Fruit fly (Drosophila melanogaster) whole organism, embryonic: ENCODE measurements around the gene CG17199.

Source experiments
- CG10274 ChIP-seq: fragments of 200-800 bp; sonication (Bioruptor generic); optimal IDR thresholded peaks from 3 replicates; lab custom pipeline; 2017; ENCODE audit warnings: missing biosample characterization, mild to moderate bottlenecking, missing genetic modification characterization
- CG10959 ChIP-seq: fragments of 200-800 bp; sonication (Bioruptor generic); IDR thresholded peaks from 2 replicates; pipeline ENCODE4 v1.3.6; 2022; ENCODE audit warnings: missing biosample characterization, missing genetic modification characterization
- CG11247 ChIP-seq: fragments of 200-800 bp; sonication (Bioruptor generic); IDR thresholded peaks from 2 replicates; pipeline ENCODE4 v1.3.6; 2022; ENCODE audit warnings: missing biosample characterization, missing genetic modification characterization
- CG11696 ChIP-seq: fragments of 200-800 bp; sonication (Bioruptor generic); IDR thresholded peaks from 2 replicates; pipeline ENCODE4 v1.3.6; 2022; ENCODE audit warnings: missing biosample characterization, missing genetic modification characterization
- CG12071 ChIP-seq: fragments of 200-800 bp; sonication (Bioruptor generic); optimal IDR thresholded peaks from 3 replicates; lab custom pipeline; 2018; ENCODE audit warnings: missing biosample characterization, mild to moderate bottlenecking, missing genetic modification characterization
- CG12769 ChIP-seq: fragments of 200-800 bp; sonication (Bioruptor generic); optimal IDR thresholded peaks from 2 replicates; lab custom pipeline; 2019; ENCODE audit warnings: missing biosample characterization, mild to moderate bottlenecking, missing genetic modification characterization, moderate library complexity
- CG13296 ChIP-seq: fragments of 200-800 bp; sonication (Bioruptor generic); optimal IDR thresholded peaks from 3 replicates; lab custom pipeline; 2018; ENCODE audit warnings: missing biosample characterization, mild to moderate bottlenecking, missing genetic modification characterization
- CG13624 ChIP-seq: fragments of 200-800 bp; sonication (Bioruptor generic); optimal IDR thresholded peaks from 2 replicates; lab custom pipeline; 2016; ENCODE audit warnings: missing biosample characterization, missing genetic modification characterization
- CG13894 ChIP-seq: fragments of 200-800 bp; sonication (Bioruptor generic); optimal IDR thresholded peaks from 3 replicates; lab custom pipeline; 2018; ENCODE audit warnings: missing biosample characterization, mild to moderate bottlenecking, missing genetic modification characterization, moderate library complexity
- CG15269 ChIP-seq: fragments of 200-800 bp; sonication (Bioruptor generic); optimal IDR thresholded peaks from 2 replicates; lab custom pipeline; 2018; ENCODE audit warnings: missing biosample characterization, mild to moderate bottlenecking, missing genetic modification characterization, moderate library complexity
- CG15514 ChIP-seq: fragments of 200-800 bp; sonication (Bioruptor generic); optimal IDR thresholded peaks from 3 replicates; lab custom pipeline; 2017; ENCODE audit warnings: missing biosample characterization, missing genetic modification characterization, mild to moderate bottlenecking, moderate library complexity, missing genetic modification reagents
- CG1647 ChIP-seq: fragments of 200-800 bp; sonication (Bioruptor generic); optimal IDR thresholded peaks from 3 replicates; lab custom pipeline; 2016; ENCODE audit warnings: missing biosample characterization, missing genetic modification characterization
- CG16779 ChIP-seq: fragments of 200-800 bp; sonication (Bioruptor generic); IDR thresholded peaks from 2 replicates; pipeline ENCODE4 v1.3.6; 2022; ENCODE audit warnings: missing biosample characterization, missing genetic modification characterization
- CG16863 ChIP-seq: fragments of 200-800 bp; sonication (Bioruptor generic); optimal IDR thresholded peaks from 3 replicates; lab custom pipeline; 2016; ENCODE audit warnings: missing biosample characterization, missing genetic modification characterization
- CG17802 ChIP-seq: fragments of 200-800 bp; sonication (Bioruptor generic); optimal IDR thresholded peaks from 2 replicates; lab custom pipeline; 2018; ENCODE audit warnings: missing biosample characterization, mild to moderate bottlenecking, missing genetic modification characterization, moderate library complexity
- CG18011 ChIP-seq: fragments of 200-800 bp; sonication (Bioruptor generic); optimal IDR thresholded peaks from 2 replicates; lab custom pipeline; 2017; ENCODE audit warnings: missing biosample characterization, missing genetic modification characterization, mild to moderate bottlenecking, moderate library complexity, missing genotype
- CG2129 ChIP-seq: fragments of 200-800 bp; sonication (Bioruptor generic); IDR thresholded peaks from 2 replicates; pipeline ENCODE4 v1.3.6; 2022; ENCODE audit warnings: missing biosample characterization, missing genetic modification characterization; ENCODE audit not compliant: partially characterized antibody
- CG2199 ChIP-seq: fragments of 200-800 bp; sonication (Bioruptor generic); IDR thresholded peaks from 3 replicates; pipeline ENCODE4 v1.3.6; 2022; ENCODE audit warnings: missing biosample characterization, missing genetic modification characterization
- CG3065 ChIP-seq: fragments of 200-800 bp; sonication (Bioruptor generic); optimal IDR thresholded peaks from 2 replicates; lab custom pipeline; 2016; ENCODE audit warnings: missing biosample characterization, missing genetic modification characterization
- CG31365 ChIP-seq: fragments of 200-800 bp; sonication (Bioruptor generic); optimal IDR thresholded peaks from 2 replicates; lab custom pipeline; 2018; ENCODE audit warnings: missing biosample characterization, mild to moderate bottlenecking, missing genetic modification characterization
- CG3163 ChIP-seq: fragments of 200-800 bp; sonication (Bioruptor generic); optimal IDR thresholded peaks from 3 replicates; lab custom pipeline; 2016; ENCODE audit warnings: missing biosample characterization, missing genetic modification characterization
- CG3281 ChIP-seq: fragments of 200-800 bp; sonication (Bioruptor generic); optimal IDR thresholded peaks from 3 replicates; lab custom pipeline; 2017; ENCODE audit warnings: missing biosample characterization, mild to moderate bottlenecking, missing genetic modification characterization
- CG42726 ChIP-seq: fragments of 200-800 bp; sonication (Bioruptor generic); IDR thresholded peaks from 2 replicates; pipeline ENCODE4 v1.3.6; 2022; ENCODE audit warnings: missing biosample characterization, missing genetic modification characterization; ENCODE audit not compliant: partially characterized antibody
- CG4282 ChIP-seq: fragments of 200-800 bp; sonication (Bioruptor generic); optimal IDR thresholded peaks from 2 replicates; lab custom pipeline; 2016; ENCODE audit warnings: missing biosample characterization, missing genetic modification characterization
- CG6175 ChIP-seq: fragments of 200-800 bp; sonication (Bioruptor generic); IDR thresholded peaks from 3 replicates; pipeline ENCODE4 v1.3.6; 2022; ENCODE audit warnings: missing biosample characterization, missing genetic modification characterization
- CG6272 ChIP-seq: fragments of 200-800 bp; sonication (Bioruptor generic); IDR thresholded peaks from 2 replicates; pipeline ENCODE4 v1.3.6; 2022; ENCODE audit warnings: missing biosample characterization, missing genetic modification characterization
- CG7928 ChIP-seq: fragments of 200-800 bp; sonication (Bioruptor generic); optimal IDR thresholded peaks from 2 replicates; lab custom pipeline; 2017; ENCODE audit warnings: missing biosample characterization, mild to moderate bottlenecking, missing genetic modification characterization
- CG9727 ChIP-seq: fragments of 200-800 bp; sonication (Bioruptor generic); optimal IDR thresholded peaks from 3 replicates; lab custom pipeline; 2017; ENCODE audit warnings: missing biosample characterization, mild to moderate bottlenecking, missing genetic modification characterization
- Ets97D ChIP-seq: fragments of 200-800 bp; sonication (Bioruptor generic); optimal IDR thresholded peaks from 3 replicates; lab custom pipeline; 2016; ENCODE audit warnings: missing biosample characterization, missing genetic modification characterization
- Fer3 ChIP-seq: fragments of 200-800 bp; sonication (Bioruptor generic); optimal IDR thresholded peaks from 2 replicates; lab custom pipeline; 2018; ENCODE audit warnings: missing biosample characterization, mild to moderate bottlenecking, missing genetic modification characterization, moderate library complexity
- H15 ChIP-seq: fragments of 200-800 bp; sonication (Bioruptor generic); IDR thresholded peaks from 3 replicates; pipeline ENCODE4 v1.3.6; 2022; ENCODE audit warnings: missing biosample characterization, missing genetic modification characterization
- Jarid2 ChIP-seq: fragments of 200-800 bp; sonication (Bioruptor generic); optimal IDR thresholded peaks from 3 replicates; lab custom pipeline; 2017; ENCODE audit warnings: mild to moderate bottlenecking, missing biosample characterization, missing genetic modification reagents, missing genetic modification characterization
- Trl ChIP-seq, 3 experiments: fragments of >200 bp in 2 of 3; fragments of 200-800 bp in 1 of 3; sonication (Bioruptor generic) in 1 of 3; optimal IDR thresholded peaks; 2 replicates in 1 of 3; 3 replicates in 2 of 3; lab custom pipeline; 2016 to 2017; ENCODE audit warnings: missing biosample characterization in 1 of 3, missing genetic modification characterization in 1 of 3
- Usf ChIP-seq: fragments of 200-800 bp; sonication (Bioruptor generic); optimal IDR thresholded peaks from 2 replicates; lab custom pipeline; 2017; ENCODE audit warnings: missing genotype, missing biosample characterization, missing genetic modification characterization
- Xbp1 ChIP-seq: fragments of 200-800 bp; sonication (Bioruptor generic); optimal IDR thresholded peaks from 3 replicates; lab custom pipeline; 2016; ENCODE audit warnings: missing biosample characterization, mild to moderate bottlenecking, missing genetic modification characterization
- Xrp1 ChIP-seq: fragments of 200-800 bp; sonication (Bioruptor generic); IDR thresholded peaks from 2 replicates; pipeline ENCODE4 v1.3.6; 2022; ENCODE audit warnings: missing biosample characterization, missing genetic modification characterization
- ase ChIP-seq: fragments of 200-800 bp; sonication (Bioruptor generic); IDR thresholded peaks from 3 replicates; pipeline ENCODE4 v1.3.6; 2022; ENCODE audit warnings: missing biosample characterization, missing genetic modification characterization
- cas ChIP-seq: fragments of 200-800 bp; sonication (Bioruptor generic); IDR thresholded peaks from 2 replicates; pipeline ENCODE4 v1.3.6; 2022; ENCODE audit warnings: missing biosample characterization, missing genetic modification characterization
- chinmo ChIP-seq: fragments of 200-800 bp; sonication (Bioruptor generic); IDR thresholded peaks from 4 replicates; pipeline ENCODE4 v1.3.6; 2022; ENCODE audit warnings: missing biosample characterization, missing genetic modification characterization; ENCODE audit not compliant: partially characterized antibody
- gce ChIP-seq: fragments of 200-800 bp; sonication (Bioruptor generic); IDR thresholded peaks from 3 replicates; pipeline ENCODE4 v1.3.6; 2022; ENCODE audit warnings: missing biosample characterization, missing genetic modification characterization
- gro ChIP-seq: fragments of 200-800 bp; sonication (Bioruptor generic); optimal IDR thresholded peaks from 2 replicates; lab custom pipeline; 2016; ENCODE audit warnings: missing biosample characterization, missing genetic modification characterization
- hth ChIP-seq: fragments of >200 bp; optimal IDR thresholded peaks from 2 replicates; lab custom pipeline; 2017; ENCODE audit warnings: inconsistent platforms
- jigr1 ChIP-seq: fragments of 200-800 bp; sonication (Bioruptor generic); IDR thresholded peaks from 3 replicates; pipeline ENCODE4 v1.3.6; 2022; ENCODE audit warnings: missing biosample characterization, missing genetic modification characterization
- kni ChIP-seq: fragments of 200-800 bp; sonication (Bioruptor generic); optimal IDR thresholded peaks from 3 replicates; lab custom pipeline; 2017; ENCODE audit warnings: mild to moderate bottlenecking, missing biosample characterization, missing genetic modification reagents, missing genetic modification characterization
- nmo ChIP-seq: fragments of 200-800 bp; sonication (Bioruptor generic); optimal IDR thresholded peaks from 2 replicates; lab custom pipeline; 2018; ENCODE audit warnings: missing biosample characterization, mild to moderate bottlenecking, missing genetic modification characterization, moderate library complexity
- pita ChIP-seq: fragments of 200-800 bp; sonication (Bioruptor generic); optimal IDR thresholded peaks from 2 replicates; lab custom pipeline; 2017; ENCODE audit warnings: missing biosample characterization, mild to moderate bottlenecking, missing genetic modification characterization
- sd ChIP-seq: fragments of 200-800 bp; sonication (Bioruptor generic); optimal IDR thresholded peaks from 3 replicates; lab custom pipeline; 2018; ENCODE audit warnings: missing biosample characterization, mild to moderate bottlenecking, missing genetic modification characterization, moderate library complexity
- sisA ChIP-seq: fragments of 200-800 bp; sonication (Bioruptor generic); IDR thresholded peaks from 2 replicates; pipeline ENCODE4 v1.3.6; 2022; ENCODE audit warnings: missing biosample characterization, missing genetic modification characterization
- tap ChIP-seq: fragments of 200-800 bp; optimal IDR thresholded peaks from 3 replicates; lab custom pipeline; 2019; ENCODE audit warnings: missing biosample characterization, mild to moderate bottlenecking, missing genetic modification characterization, moderate library complexity

CG17199 gene

dm6 chr3R:20257180-20257936, 47.8 kb upstream of the CG17199 start (continued):
- TF ChIP-seq CG6175 (GFP tag; lab: Robert Waterston, UW) = peak; percentile 88
- TF ChIP-seq Trl (optimal IDR thresholded peaks at IDR 0.05; lab: Kevin White, UChicago) = peak in 1 of 2 experiments; percentile 2
- TF ChIP-seq Trl (GFP tag; optimal IDR thresholded peaks at IDR 0.05; lab: Kevin White, UChicago) = no peak
- peak; percentile 27 for TF ChIP-seq CG15514 (GFP tag; lab: Kevin White, UChicago)
- TF ChIP-seq CG11696 = 0 out of 2 replicates have a peak, but pooled peaks have one; percentile 15
- TF ChIP-seq CG1647 (GFP tag; lab: Kevin White, UChicago) = no peak
- no peak for TF ChIP-seq CG18011
- no peak for TF ChIP-seq tap (tag; lab: Kevin White, UChicago)
- no peak for TF ChIP-seq CG31365 (tag; lab: Kevin White, UChicago)
- TF ChIP-seq CG4282 (GFP tag; lab: Kevin White, UChicago) = no peak
- TF ChIP-seq CG16863 (GFP tag; lab: Kevin White, UChicago) = peak; percentile 8
- no peak for TF ChIP-seq pita (GFP tag; lab: Kevin White, UChicago)
- TF ChIP-seq kni (GFP tag; lab: Kevin White, UChicago) = peak; percentile 90
- TF ChIP-seq Ets97D (GFP tag; lab: Kevin White, UChicago) = no peak
- peak; percentile 20 for TF ChIP-seq CG15269
- no peak for TF ChIP-seq CG7928 (GFP tag; lab: Kevin White, UChicago)
- TF ChIP-seq cas (GFP tag; lab: Robert Waterston, UW) = no peak
- TF ChIP-seq CG12071 (GFP tag; lab: Kevin White, UChicago) = no peak
- no peak for TF ChIP-seq CG3281
- no peak for TF ChIP-seq ase (GFP tag; lab: Robert Waterston, UW)
- no peak for TF ChIP-seq CG13624 (GFP tag; lab: Kevin White, UChicago)
- TF ChIP-seq sd = peak; percentile 42
- TF ChIP-seq CG11247 (GFP tag; lab: Robert Waterston, UW) = no peak
- peak; percentile 30 for TF ChIP-seq CG3163 (GFP tag; lab: Kevin White, UChicago)
- peak; percentile 10 for TF ChIP-seq CG9727 (GFP tag; lab: Kevin White, UChicago)
- no peak for TF ChIP-seq CG6272
- TF ChIP-seq H15 (GFP tag; lab: Robert Waterston, UW) = no peak
- TF ChIP-seq CG16779 (GFP tag; lab: Robert Waterston, UW) = no peak
- peak; percentile 19 for TF ChIP-seq Jarid2 (GFP tag; lab: Kevin White, UChicago)

- peak; percentile 93 for TF ChIP-seq CG2199
- TF ChIP-seq CG3065 (GFP tag; lab: Kevin White, UChicago) = no peak
- no peak for TF ChIP-seq Fer3 (tag; lab: Kevin White, UChicago)
- no peak for TF ChIP-seq CG42726
- TF ChIP-seq gce (GFP tag; lab: Robert Waterston, UW) = no peak
- TF ChIP-seq Usf (GFP tag; lab: Kevin White, UChicago) = no peak
- TF ChIP-seq CG13296 (GFP tag; lab: Kevin White, UChicago) = no peak
- no peak for TF ChIP-seq CG12769 (tag; lab: Kevin White, UChicago)
- no peak for TF ChIP-seq CG2129 (GFP tag; lab: Robert Waterston, UW)
- peak; percentile 93 for TF ChIP-seq CG13894 (tag; lab: Kevin White, UChicago)
- 0 out of 4 replicates have a peak, but pooled peaks have one; percentile 34 for TF ChIP-seq chinmo (GFP tag; lab: Robert Waterston, UW)
- TF ChIP-seq hth (lab: Kevin White, UChicago) = no peak
- no peak for TF ChIP-seq Xbp1 (GFP tag; lab: Kevin White, UChicago)
- no peak for TF ChIP-seq Xrp1
- TF ChIP-seq nmo (GFP tag; lab: Kevin White, UChicago) = no peak
- no peak for TF ChIP-seq gro (GFP tag; lab: Kevin White, UChicago)
- TF ChIP-seq CG10274 (GFP tag; lab: Kevin White, UChicago) = peak; percentile 65
- no peak for TF ChIP-seq CG17802
- no peak for TF ChIP-seq CG10959 (GFP tag; lab: Robert Waterston, UW)
- no peak for TF ChIP-seq sisA (GFP tag; lab: Robert Waterston, UW)
- no peak for TF ChIP-seq jigr1
Measured at dm6 chr3R:20256278-20256979, 46.8 kb upstream of the CG17199 start.
